Worm (Caenorhabditis elegans) whole organism, L2 larva: ENCODE data around the gene F01G12.18.

Source experiments
- C34F6.9 ChIP-seq: fragments of 150-350 bp; optimal IDR thresholded peaks from 2 replicates; lab custom pipeline; 2014; ENCODE audit warnings: missing biosample characterization, missing genetic modification characterization
- F13H6.1 ChIP-seq: sonication (generic microtip); optimal IDR thresholded peaks from 2 replicates; lab custom pipeline; 2016; ENCODE audit warnings: missing genetic modification characterization, missing compliant biosample characterization
- R02D3.7 ChIP-seq: fragments of 150-350 bp; optimal IDR thresholded peaks from 2 replicates; lab custom pipeline; 2014; ENCODE audit warnings: missing biosample characterization, missing genetic modification characterization
- Y55F3AM.14 ChIP-seq: fragments of 200-800 bp; sonication (Bioruptor generic); optimal IDR thresholded peaks from 2 replicates; lab custom pipeline; 2018; ENCODE audit warnings: mild to moderate bottlenecking, missing genetic modification characterization, missing compliant biosample characterization
- ZK546.5 ChIP-seq: sonication (generic microtip); optimal IDR thresholded peaks from 2 replicates; lab custom pipeline; 2017; ENCODE audit warnings: missing biosample characterization, missing genetic modification characterization
- alr-1 ChIP-seq: fragments of 150-350 bp; optimal IDR thresholded peaks from 2 replicates; lab custom pipeline; 2014; ENCODE audit warnings: missing biosample characterization, missing genetic modification characterization
- aly-2 ChIP-seq: fragments of 150-350 bp; optimal IDR thresholded peaks from 2 replicates; lab custom pipeline; 2014; ENCODE audit warnings: missing biosample characterization, missing genetic modification characterization
- ama-1 ChIP-seq: fragments of 150-350 bp; optimal IDR thresholded peaks from 2 replicates; lab custom pipeline; 2018; ENCODE audit warnings: inconsistent platforms
- blmp-1 ChIP-seq: sonication (generic microtip); optimal IDR thresholded peaks from 2 replicates; lab custom pipeline; 2017; ENCODE audit warnings: missing genetic modification characterization, mild to moderate bottlenecking, missing compliant biosample characterization, antibody characterized with exemption, moderate library complexity; ENCODE audit not compliant: insufficient read depth
- ceh-16 ChIP-seq: fragments of 150-350 bp; optimal IDR thresholded peaks from 2 replicates; lab custom pipeline; 2014; ENCODE audit warnings: missing biosample characterization, missing genetic modification characterization
- ceh-82 ChIP-seq: fragments of 150-350 bp; optimal IDR thresholded peaks from 2 replicates; lab custom pipeline; 2014; ENCODE audit warnings: missing biosample characterization, missing genetic modification characterization
- crh-2 ChIP-seq: sonication (generic microtip); optimal IDR thresholded peaks from 2 replicates; lab custom pipeline; 2017; ENCODE audit warnings: missing biosample characterization, missing genetic modification characterization
- dmd-4 ChIP-seq: sonication (generic microtip); optimal IDR thresholded peaks from 2 replicates; lab custom pipeline; 2017; ENCODE audit warnings: missing biosample characterization, missing genetic modification characterization
- egl-27 ChIP-seq: sonication (generic microtip); optimal IDR thresholded peaks from 3 replicates; lab custom pipeline; 2017; ENCODE audit warnings: missing biosample characterization, missing genetic modification reagents, missing genetic modification characterization
- elt-1 ChIP-seq: fragments of 150-350 bp; optimal IDR thresholded peaks from 2 replicates; lab custom pipeline; 2014; ENCODE audit warnings: missing biosample characterization, missing genetic modification characterization
- elt-3 ChIP-seq: sonication (generic microtip); optimal IDR thresholded peaks from 2 replicates; lab custom pipeline; 2017; ENCODE audit warnings: missing biosample characterization, missing genetic modification characterization
- fos-1 ChIP-seq: fragments of 150-350 bp; optimal IDR thresholded peaks from 2 replicates; lab custom pipeline; 2014; ENCODE audit warnings: missing biosample characterization, missing genetic modification characterization
- gmeb-1 ChIP-seq: fragments of 150-350 bp; optimal IDR thresholded peaks from 2 replicates; lab custom pipeline; 2014; ENCODE audit warnings: missing biosample characterization, missing genetic modification characterization
- lin-11 ChIP-seq: fragments of 150-350 bp; sonication (generic microtip); optimal IDR thresholded peaks from 2 replicates; lab custom pipeline; 2014; ENCODE audit warnings: missing biosample characterization, missing genetic modification characterization, inconsistent platforms, mixed read lengths
- lin-13 ChIP-seq: fragments of 150-350 bp; optimal IDR thresholded peaks from 2 replicates; lab custom pipeline; 2014; ENCODE audit warnings: missing biosample characterization, missing genetic modification reagents, missing genetic modification characterization
- lin-39 ChIP-seq: fragments of 150-350 bp; optimal IDR thresholded peaks from 2 replicates; lab custom pipeline; 2014; ENCODE audit warnings: missing biosample characterization, missing genetic modification reagents, missing genetic modification characterization
- lsy-2 ChIP-seq, 2 experiments: fragments of 150-350 bp in 1 of 2; sonication (generic microtip) in 1 of 2; optimal IDR thresholded peaks; 2 replicates each; lab custom pipeline; 2014 to 2017; ENCODE audit warnings: missing biosample characterization in 2 of 2, missing genetic modification characterization in 2 of 2
- mab-5 ChIP-seq: fragments of 150-350 bp; optimal IDR thresholded peaks from 2 replicates; lab custom pipeline; 2014; ENCODE audit warnings: missing biosample characterization, missing genetic modification characterization
- mbf-1 ChIP-seq: sonication (generic microtip); optimal IDR thresholded peaks from 2 replicates; lab custom pipeline; 2017; ENCODE audit warnings: missing biosample characterization, missing genetic modification characterization
- mdl-1 ChIP-seq, 2 experiments: fragments of 150-350 bp in 1 of 2; sonication (generic microtip) in 1 of 2; optimal IDR thresholded peaks; 2 replicates each; lab custom pipeline; 2017; ENCODE audit warnings: missing biosample characterization in 2 of 2, missing genetic modification characterization in 2 of 2
- nhr-10 ChIP-seq: sonication (generic microtip); optimal IDR thresholded peaks from 2 replicates; lab custom pipeline; 2017; ENCODE audit warnings: missing biosample characterization, missing genetic modification characterization
- nhr-11 ChIP-seq: fragments of 150-350 bp; optimal IDR thresholded peaks from 2 replicates; lab custom pipeline; 2014; ENCODE audit warnings: missing biosample characterization, missing genetic modification characterization
- nhr-12 ChIP-seq: fragments of 150-350 bp; optimal IDR thresholded peaks from 2 replicates; lab custom pipeline; 2014; ENCODE audit warnings: missing biosample characterization, missing genetic modification characterization
- nhr-129 ChIP-seq: fragments of 150-350 bp; optimal IDR thresholded peaks from 2 replicates; lab custom pipeline; 2014; ENCODE audit warnings: missing biosample characterization, missing genetic modification characterization
- nhr-21 ChIP-seq: fragments of 150-350 bp; optimal IDR thresholded peaks from 2 replicates; lab custom pipeline; 2014; ENCODE audit warnings: missing biosample characterization, missing genetic modification characterization
- nhr-23 ChIP-seq: fragments of 150-350 bp; optimal IDR thresholded peaks from 2 replicates; lab custom pipeline; 2014; ENCODE audit warnings: missing biosample characterization, missing genetic modification reagents, missing genetic modification characterization
- nhr-237 ChIP-seq: fragments of 150-350 bp; optimal IDR thresholded peaks from 2 replicates; lab custom pipeline; 2014; ENCODE audit warnings: missing biosample characterization, missing genetic modification characterization
- nhr-25 ChIP-seq: fragments of 150-350 bp; sonication (generic microtip); optimal IDR thresholded peaks from 3 replicates; lab custom pipeline; 2014; ENCODE audit warnings: missing biosample characterization, missing genetic modification characterization
- nhr-6 ChIP-seq: fragments of 150-350 bp; optimal IDR thresholded peaks from 2 replicates; lab custom pipeline; 2014; ENCODE audit warnings: missing biosample characterization, missing genetic modification characterization
- nhr-77 ChIP-seq: fragments of 150-350 bp; optimal IDR thresholded peaks from 2 replicates; lab custom pipeline; 2014; ENCODE audit warnings: missing biosample characterization, missing genetic modification characterization
- peb-1 ChIP-seq: fragments of 150-350 bp; optimal IDR thresholded peaks from 2 replicates; lab custom pipeline; 2014; ENCODE audit warnings: missing biosample characterization, missing genetic modification characterization
- sem-4 ChIP-seq: fragments of 150-350 bp; optimal IDR thresholded peaks from 2 replicates; lab custom pipeline; 2014; ENCODE audit warnings: missing biosample characterization, missing genetic modification reagents, missing genetic modification characterization
- skn-1 ChIP-seq: sonication (generic microtip); optimal IDR thresholded peaks from 2 replicates; lab custom pipeline; 2017; ENCODE audit warnings: missing biosample characterization, missing genetic modification characterization
- sma-3 ChIP-seq: sonication (generic microtip); optimal IDR thresholded peaks from 2 replicates; lab custom pipeline; 2016; ENCODE audit warnings: missing genetic modification reagents, missing genetic modification characterization, missing compliant biosample characterization
- sma-9 ChIP-seq, 2 experiments: fragments of 150-350 bp in 1 of 2; sonication (generic microtip) in 1 of 2; optimal IDR thresholded peaks; 2 replicates each; lab custom pipeline; 2014 to 2016; ENCODE audit warnings: missing genetic modification characterization in 2 of 2, mild to moderate bottlenecking in 1 of 2, missing biosample characterization in 1 of 2, missing compliant biosample characterization in 1 of 2, missing genetic modification reagents in 1 of 2, moderate library complexity in 1 of 2
- snpc-4 ChIP-seq: fragments of 150-350 bp; optimal IDR thresholded peaks from 2 replicates; lab custom pipeline; 2014; ENCODE audit warnings: missing biosample characterization, missing genetic modification characterization
- unc-39 ChIP-seq: fragments of 150-350 bp; optimal IDR thresholded peaks from 2 replicates; lab custom pipeline; 2014; ENCODE audit warnings: missing biosample characterization, missing genetic modification characterization
- unc-55 ChIP-seq: fragments of 150-350 bp; sonication (generic microtip); optimal IDR thresholded peaks from 3 replicates; lab custom pipeline; 2014; ENCODE audit warnings: missing biosample characterization, missing genetic modification reagents, missing genetic modification characterization
- unc-62 ChIP-seq: fragments of 150-350 bp; optimal IDR thresholded peaks from 2 replicates; lab custom pipeline; 2014; ENCODE audit warnings: missing biosample characterization, missing genetic modification reagents, missing genetic modification characterization
- zag-1 ChIP-seq: fragments of 150-350 bp; optimal IDR thresholded peaks from 2 replicates; lab custom pipeline; 2014; ENCODE audit warnings: missing biosample characterization, missing genetic modification characterization
- ztf-1 ChIP-seq: fragments of 200-800 bp; sonication (Bioruptor generic); conservative IDR thresholded peaks from 2 replicates; pipeline ENCODE4 v1.3.6; 2022; ENCODE audit warnings: missing genetic modification characterization, missing compliant biosample characterization
- ztf-11 ChIP-seq: sonication (generic microtip); optimal IDR thresholded peaks from 2 replicates; lab custom pipeline; 2017; ENCODE audit warnings: missing biosample characterization, missing genetic modification characterization
- ztf-4 ChIP-seq: fragments of 150-350 bp; optimal IDR thresholded peaks from 2 replicates; lab custom pipeline; 2014; ENCODE audit warnings: missing biosample characterization, missing genetic modification characterization

Gene F01G12.18

DNA sequence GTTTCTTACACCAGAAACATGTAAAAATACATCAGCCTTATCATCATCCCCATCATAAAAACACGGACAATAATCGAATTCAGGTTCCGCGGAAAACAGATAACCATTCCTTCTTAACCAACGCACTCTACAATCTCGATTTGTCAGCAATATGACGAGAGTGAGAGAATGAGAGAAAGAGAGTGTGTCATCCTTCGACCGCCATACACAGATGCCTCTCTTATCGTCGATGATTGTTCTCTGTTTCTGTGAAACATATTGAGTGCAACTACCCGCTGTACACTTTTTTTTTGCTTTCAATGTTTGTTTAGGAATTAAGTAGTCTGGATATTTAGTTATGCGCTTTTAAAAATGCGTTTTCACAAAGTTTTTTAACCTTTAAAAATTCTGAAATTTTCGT lies 49.3 kb downstream of the F01G12.18 start:
- TF ChIP-seq dmd-4 = no peak
- TF ChIP-seq crh-2 (tag; lab: Kevin White, UChicago) = peak; percentile 50
- peak; percentile 68 for TF ChIP-seq sma-3
- TF ChIP-seq nhr-21 (tag; lab: Kevin White, UChicago) = peak; percentile 45
- no peak for TF ChIP-seq unc-39 (tag; lab: Kevin White, UChicago)
- no peak for TF ChIP-seq alr-1 (tag; lab: Kevin White, UChicago)
- no peak for TF ChIP-seq ceh-16
- no peak for TF ChIP-seq nhr-23 (tag; lab: Kevin White, UChicago)
- TF ChIP-seq C34F6.9 (tag; lab: Kevin White, UChicago) = no peak
- TF ChIP-seq nhr-237 (tag; lab: Kevin White, UChicago) = no peak
- no peak for TF ChIP-seq ZK546.5 (tag; lab: Kevin White, UChicago)
- no peak for TF ChIP-seq lin-11 (tag; lab: Kevin White, UChicago)
- TF ChIP-seq lin-13 = no peak
- no peak for TF ChIP-seq mbf-1 (tag; lab: Kevin White, UChicago)
- no peak for TF ChIP-seq elt-3 (tag; lab: Kevin White, UChicago)
- TF ChIP-seq unc-62 (GFP tag; lab: Kevin White, UChicago) = no peak
- TF ChIP-seq ceh-82 (tag; lab: Kevin White, UChicago) = no peak
- no peak for TF ChIP-seq sem-4 (tag; lab: Kevin White, UChicago)
- TF ChIP-seq mab-5 (tag; lab: Kevin White, UChicago) = no peak
- no peak for TF ChIP-seq nhr-77 (tag; lab: Kevin White, UChicago)
- no peak for TF ChIP-seq ama-1 (lab: Kevin White, UChicago)
- TF ChIP-seq nhr-25 (tag; lab: Kevin White, UChicago) = peak; percentile 9
- TF ChIP-seq aly-2 (tag; lab: Kevin White, UChicago) = no peak
- peak; percentile 95 for TF ChIP-seq skn-1 (tag; lab: Kevin White, UChicago)
- TF ChIP-seq fos-1 (tag; lab: Kevin White, UChicago) = peak; percentile 98
- no peak for TF ChIP-seq Y55F3AM.14 (GFP tag; lab: Kevin White, UChicago)
- TF ChIP-seq unc-55 (GFP tag; lab: Kevin White, UChicago) = no peak
- no peak for TF ChIP-seq nhr-12 (tag; lab: Kevin White, UChicago)
- TF ChIP-seq lsy-2 (tag; optimal IDR thresholded peaks at IDR 0.05; lab: Kevin White, UChicago) = peak in 1 of 2 experiments; percentile 36
- peak; percentile 12 to 14 for TF ChIP-seq mdl-1 (tag; optimal IDR thresholded peaks at IDR 0.05; lab: Kevin White, UChicago)
- no peak for TF ChIP-seq nhr-10
- no peak for TF ChIP-seq nhr-11 (tag; lab: Kevin White, UChicago)
- peak; percentile 1 for TF ChIP-seq egl-27 (tag; lab: Kevin White, UChicago)
- TF ChIP-seq peb-1 (tag; lab: Kevin White, UChicago) = no peak
- peak; percentile 92 for TF ChIP-seq sma-9 (GFP tag; optimal IDR thresholded peaks at IDR 0.05; lab: Kevin White, UChicago)
- no peak for TF ChIP-seq sma-9 (tag; optimal IDR thresholded peaks at IDR 0.05; lab: Kevin White, UChicago)
- peak; percentile 77 for TF ChIP-seq nhr-129 (tag; lab: Kevin White, UChicago)
- TF ChIP-seq elt-1 (tag; lab: Kevin White, UChicago) = peak; percentile 45
- no peak for TF ChIP-seq nhr-6
- no peak for TF ChIP-seq ztf-11 (tag; lab: Kevin White, UChicago)
- no peak for TF ChIP-seq snpc-4 (tag; lab: Kevin White, UChicago)
- no peak for TF ChIP-seq ztf-4 (tag; lab: Kevin White, UChicago)
- TF ChIP-seq ztf-1 (GFP tag; lab: Robert Waterston, UW) = no peak
- TF ChIP-seq R02D3.7 (tag; lab: Kevin White, UChicago) = no peak
- TF ChIP-seq zag-1 (tag; lab: Kevin White, UChicago) = no peak
- no peak for TF ChIP-seq lin-39 (tag; lab: Kevin White, UChicago)
- TF ChIP-seq blmp-1 (tag; lab: Kevin White, UChicago) = peak; percentile 46
- peak; percentile 67 for TF ChIP-seq F13H6.1 (tag; lab: Kevin White, UChicago)
- TF ChIP-seq gmeb-1 (tag; lab: Kevin White, UChicago) = peak; percentile 30
